Fruit fly (Drosophila melanogaster) whole organism, adult: Measurements from ENCODE around the gene VGlut.

ENCODE experiments used
- CG11617 ChIP-seq: fragments of 200-800 bp; sonication (Bioruptor generic); optimal IDR thresholded peaks from 2 replicates; lab custom pipeline; 2017; ENCODE audit warnings: mild to moderate bottlenecking, missing biosample characterization, missing genetic modification reagents, missing genetic modification characterization
- CG12768 ChIP-seq: fragments of 200-800 bp; sonication (Bioruptor generic); optimal IDR thresholded peaks from 2 replicates; lab custom pipeline; 2017; ENCODE audit warnings: missing biosample characterization, missing genetic modification characterization, mild to moderate bottlenecking, moderate library complexity, missing genetic modification reagents
- CG14711 ChIP-seq: fragments of 200-800 bp; sonication (Bioruptor generic); optimal IDR thresholded peaks from 2 replicates; lab custom pipeline; 2018; ENCODE audit warnings: missing biosample characterization, mild to moderate bottlenecking, missing genetic modification characterization, moderate library complexity
- CG33017 ChIP-seq: fragments of 200-800 bp; sonication (Bioruptor generic); optimal IDR thresholded peaks from 2 replicates; lab custom pipeline; 2018; ENCODE audit warnings: missing biosample characterization, mild to moderate bottlenecking, missing genetic modification characterization, moderate library complexity
- CG5204 ChIP-seq: fragments of 200-800 bp; sonication (Bioruptor generic); optimal IDR thresholded peaks from 2 replicates; lab custom pipeline; 2016; ENCODE audit warnings: missing biosample characterization, missing genetic modification characterization
- CG7045 ChIP-seq: fragments of 200-800 bp; sonication (Bioruptor generic); optimal IDR thresholded peaks from 2 replicates; lab custom pipeline; 2017; ENCODE audit warnings: missing biosample characterization, mild to moderate bottlenecking, missing genetic modification characterization
- CG7101 ChIP-seq: fragments of 200-800 bp; sonication (Bioruptor generic); optimal IDR thresholded peaks from 2 replicates; lab custom pipeline; 2018; ENCODE audit warnings: missing biosample characterization, mild to moderate bottlenecking, missing genetic modification characterization, moderate library complexity
- Clk ChIP-seq: fragments of 200-800 bp; sonication (Bioruptor generic); optimal IDR thresholded peaks from 2 replicates; lab custom pipeline; 2017; ENCODE audit warnings: missing biosample characterization, missing genetic modification characterization
- bab1 ChIP-seq: fragments of 200-800 bp; sonication (Bioruptor generic); optimal IDR thresholded peaks from 3 replicates; lab custom pipeline; 2019; ENCODE audit warnings: missing biosample characterization, mild to moderate bottlenecking, missing genetic modification characterization, moderate library complexity
- kay ChIP-seq: fragments of 200-800 bp; sonication (Bioruptor generic); peaks from one replicate; lab custom pipeline; 2016; ENCODE audit warnings: missing biosample characterization, missing genetic modification characterization, borderline replicate concordance
- ovo ChIP-seq: fragments of 200-800 bp; sonication (Bioruptor generic); optimal IDR thresholded peaks from 2 replicates; lab custom pipeline; 2016; ENCODE audit warnings: missing biosample characterization, missing genetic modification characterization
- pad ChIP-seq: fragments of 200-800 bp; sonication (Bioruptor generic); optimal IDR thresholded peaks from 3 replicates; lab custom pipeline; 2017; ENCODE audit warnings: missing biosample characterization, missing genetic modification characterization, mild to moderate bottlenecking, moderate library complexity, missing genetic modification reagents
- tj ChIP-seq: fragments of 200-800 bp; sonication (Bioruptor generic); optimal IDR thresholded peaks from 3 replicates; lab custom pipeline; 2017; ENCODE audit warnings: missing biosample characterization, mild to moderate bottlenecking, missing genetic modification characterization, moderate library complexity
- toe ChIP-seq: fragments of 200-800 bp; sonication (Bioruptor generic); optimal IDR thresholded peaks from 2 replicates; lab custom pipeline; 2016; ENCODE audit warnings: missing biosample characterization, missing genetic modification characterization

- TF ChIP-seq toe (no peak), CG5204 (no peak), bab1 (GFP tag; lab: Kevin White, UChicago) (no peak), Clk (no peak), CG7101 (tag; lab: Kevin White, UChicago) (no peak), CG11617 (GFP tag; lab: Kevin White, UChicago) (no peak), CG7045 (GFP tag; lab: Kevin White, UChicago) (no peak), kay (GFP tag; lab: Kevin White, UChicago) (no peak), ovo (GFP tag; lab: Kevin White, UChicago) (no peak), tj (no peak), CG33017 (tag; lab: Kevin White, UChicago) (no peak), pad (GFP tag; lab: Kevin White, UChicago) (no peak), CG12768 (GFP tag; lab: Kevin White, UChicago) (no peak), CG14711 (no peak)
Measured at dm6 chr2L:2434222-2434621, 34.1 kb downstream of the VGlut start.
